Fruit fly (Drosophila melanogaster) whole organism, embryonic: ENCODE results near the gene CG34168.
A peak's percentile ranks its signal among the peaks of the same experiment; 100 is the strongest.

Experiments
- Atf3 ChIP-seq: fragments of 200-800 bp; sonication (Bioruptor generic); optimal IDR thresholded peaks from 3 replicates; lab custom pipeline; 2016; ENCODE audit warnings: missing biosample characterization, missing genetic modification characterization
- Bdp1 ChIP-seq: fragments of 200-800 bp; sonication (Bioruptor generic); optimal IDR thresholded peaks from 3 replicates; lab custom pipeline; 2016; ENCODE audit warnings: missing biosample characterization, missing genetic modification characterization
- Bgb ChIP-seq: fragments of 200-800 bp; sonication (Bioruptor generic); IDR thresholded peaks from 2 replicates; pipeline ENCODE4 v1.3.6; 2022; ENCODE audit warnings: missing biosample characterization, missing genetic modification characterization; ENCODE audit not compliant: partially characterized antibody
- CG10565 ChIP-seq: fragments of 200-800 bp; sonication (Bioruptor generic); optimal IDR thresholded peaks from 3 replicates; lab custom pipeline; 2016; ENCODE audit warnings: missing biosample characterization, mild to moderate bottlenecking, missing genetic modification characterization
- CG10959 ChIP-seq: fragments of 200-800 bp; sonication (Bioruptor generic); IDR thresholded peaks from 2 replicates; pipeline ENCODE4 v1.3.6; 2022; ENCODE audit warnings: missing biosample characterization, missing genetic modification characterization
- CG10979 ChIP-seq: fragments of 200-800 bp; sonication (Bioruptor generic); optimal IDR thresholded peaks from 2 replicates; lab custom pipeline; 2018; ENCODE audit warnings: missing biosample characterization, mild to moderate bottlenecking, missing genetic modification characterization, moderate library complexity
- CG11085 ChIP-seq: fragments of 200-800 bp; sonication (Bioruptor generic); IDR thresholded peaks from 2 replicates; pipeline ENCODE4 v1.3.6; 2022; ENCODE audit warnings: missing biosample characterization, missing genetic modification characterization
- CG11247 ChIP-seq: fragments of 200-800 bp; sonication (Bioruptor generic); IDR thresholded peaks from 2 replicates; pipeline ENCODE4 v1.3.6; 2022; ENCODE audit warnings: missing biosample characterization, missing genetic modification characterization
- CG11696 ChIP-seq: fragments of 200-800 bp; sonication (Bioruptor generic); IDR thresholded peaks from 2 replicates; pipeline ENCODE4 v1.3.6; 2022; ENCODE audit warnings: missing biosample characterization, missing genetic modification characterization
- CG12155 ChIP-seq: fragments of 200-800 bp; sonication (Bioruptor generic); optimal IDR thresholded peaks from 3 replicates; lab custom pipeline; 2016; ENCODE audit warnings: missing biosample characterization, missing genetic modification characterization
- CG12236 ChIP-seq: fragments of 200-800 bp; sonication (Bioruptor generic); optimal IDR thresholded peaks from 2 replicates; lab custom pipeline; 2016; ENCODE audit warnings: missing biosample characterization, missing genetic modification characterization
- CG1233 ChIP-seq: fragments of 200-800 bp; sonication (Bioruptor generic); optimal IDR thresholded peaks from 4 replicates; lab custom pipeline; 2018; ENCODE audit warnings: missing biosample characterization, mild to moderate bottlenecking, missing genetic modification characterization
- CG15479 ChIP-seq: fragments of 200-800 bp; sonication (Bioruptor generic); optimal IDR thresholded peaks from 3 replicates; lab custom pipeline; 2019; ENCODE audit warnings: missing biosample characterization, mild to moderate bottlenecking, missing genetic modification characterization, moderate library complexity
- CG16779 ChIP-seq: fragments of 200-800 bp; sonication (Bioruptor generic); IDR thresholded peaks from 2 replicates; pipeline ENCODE4 v1.3.6; 2022; ENCODE audit warnings: missing biosample characterization, missing genetic modification characterization
- CG1832 ChIP-seq: fragments of 200-800 bp; sonication (Bioruptor generic); optimal IDR thresholded peaks from 2 replicates; lab custom pipeline; 2017; ENCODE audit warnings: missing biosample characterization, mild to moderate bottlenecking, missing genetic modification characterization, inconsistent platforms
- CG18599 ChIP-seq: fragments of 200-800 bp; sonication (Bioruptor generic); optimal IDR thresholded peaks from 3 replicates; lab custom pipeline; 2017; ENCODE audit warnings: missing biosample characterization, missing genetic modification characterization, mild to moderate bottlenecking, moderate library complexity, missing genetic modification reagents
- CG5953 ChIP-seq: fragments of 200-800 bp; sonication (Bioruptor generic); IDR thresholded peaks from 2 replicates; pipeline ENCODE4 v1.3.6; 2022; ENCODE audit warnings: missing biosample characterization, missing genetic modification characterization
- CG6254 ChIP-seq: fragments of 200-800 bp; sonication (Bioruptor generic); optimal IDR thresholded peaks from 3 replicates; lab custom pipeline; 2017; ENCODE audit warnings: mild to moderate bottlenecking, missing biosample characterization, missing genetic modification reagents, missing genetic modification characterization
- CG6854 ChIP-seq: fragments of 200-800 bp; sonication (Bioruptor generic); optimal IDR thresholded peaks from 3 replicates; lab custom pipeline; 2017; ENCODE audit warnings: missing biosample characterization, mild to moderate bottlenecking, missing genetic modification characterization
- CG8924 ChIP-seq: fragments of 200-800 bp; optimal IDR thresholded peaks from 3 replicates; lab custom pipeline; 2019; ENCODE audit warnings: missing biosample characterization, mild to moderate bottlenecking, missing genetic modification characterization, moderate library complexity
- CoRest ChIP-seq: fragments of 200-800 bp; sonication (Bioruptor generic); optimal IDR thresholded peaks from 3 replicates; lab custom pipeline; 2018; ENCODE audit warnings: missing biosample characterization, mild to moderate bottlenecking, missing genetic modification characterization, moderate library complexity
- Dad ChIP-seq: fragments of 200-800 bp; sonication (Bioruptor generic); optimal IDR thresholded peaks from 3 replicates; lab custom pipeline; 2016; ENCODE audit warnings: missing biosample characterization, missing genetic modification characterization
- Hr3 ChIP-seq: fragments of 200-800 bp; sonication (Bioruptor generic); optimal IDR thresholded peaks from 3 replicates; lab custom pipeline; 2016; ENCODE audit warnings: missing biosample characterization, missing genetic modification characterization
- Hsf ChIP-seq: fragments of 200-800 bp; sonication (Bioruptor generic); optimal IDR thresholded peaks from 3 replicates; lab custom pipeline; 2016; ENCODE audit warnings: missing biosample characterization, missing genetic modification characterization
- Kr ChIP-seq: fragments of 200-800 bp; sonication (Bioruptor generic); optimal IDR thresholded peaks from 2 replicates; lab custom pipeline; 2017; ENCODE audit warnings: missing biosample characterization, mild to moderate bottlenecking, missing genetic modification characterization
- Mad ChIP-seq: fragments of 200-800 bp; sonication (Bioruptor generic); optimal IDR thresholded peaks from 2 replicates; lab custom pipeline; 2016; ENCODE audit warnings: missing biosample characterization, missing genetic modification characterization
- Side ChIP-seq: fragments of 200-800 bp; sonication (Bioruptor generic); optimal IDR thresholded peaks from 2 replicates; lab custom pipeline; 2016; ENCODE audit warnings: missing biosample characterization, missing genetic modification characterization
- Spps ChIP-seq: fragments of 200-800 bp; sonication (Bioruptor generic); optimal IDR thresholded peaks from 2 replicates; lab custom pipeline; 2018; ENCODE audit warnings: missing biosample characterization, mild to moderate bottlenecking, missing genetic modification characterization
- ap ChIP-seq: fragments of 200-800 bp; sonication (Bioruptor generic); IDR thresholded peaks from 2 replicates; pipeline ENCODE4 v1.3.6; 2022; ENCODE audit warnings: missing biosample characterization, missing genetic modification characterization
- ase ChIP-seq: fragments of 200-800 bp; sonication (Bioruptor generic); IDR thresholded peaks from 3 replicates; pipeline ENCODE4 v1.3.6; 2022; ENCODE audit warnings: missing biosample characterization, missing genetic modification characterization
- corto ChIP-seq: fragments of 200-800 bp; sonication (Bioruptor generic); optimal IDR thresholded peaks from 2 replicates; lab custom pipeline; 2016; ENCODE audit warnings: missing biosample characterization, mild to moderate bottlenecking, missing genetic modification characterization, moderate library complexity
- dan ChIP-seq: fragments of 200-800 bp; sonication (Bioruptor generic); IDR thresholded peaks from 2 replicates; pipeline ENCODE4 v1.3.6; 2022; ENCODE audit warnings: missing biosample characterization, missing genetic modification characterization
- dm ChIP-seq: fragments of 200-800 bp; sonication (Bioruptor generic); optimal IDR thresholded peaks from 3 replicates; lab custom pipeline; 2016; ENCODE audit warnings: missing biosample characterization, missing genetic modification characterization
- eve ChIP-seq, 2 experiments: fragments of >200 bp; optimal IDR thresholded peaks; 2 replicates each; lab custom pipeline; 2017; ENCODE audit warnings: missing biosample characterization in 2 of 2, missing genetic modification characterization in 2 of 2
- ewg ChIP-seq: fragments of 200-800 bp; sonication (Bioruptor generic); optimal IDR thresholded peaks from 3 replicates; lab custom pipeline; 2017; ENCODE audit warnings: mild to moderate bottlenecking, missing biosample characterization, missing genetic modification reagents, missing genetic modification characterization
- exex ChIP-seq: fragments of 200-800 bp; sonication (Bioruptor generic); optimal IDR thresholded peaks from 4 replicates; lab custom pipeline; 2018; ENCODE audit warnings: missing biosample characterization, mild to moderate bottlenecking, missing genetic modification characterization, moderate library complexity
- gfzf ChIP-seq: fragments of 200-800 bp; sonication (Bioruptor generic); optimal IDR thresholded peaks from 2 replicates; lab custom pipeline; 2016; ENCODE audit warnings: missing biosample characterization, mild to moderate bottlenecking, missing genetic modification characterization, moderate library complexity
- grau ChIP-seq: fragments of 200-800 bp; optimal IDR thresholded peaks from 3 replicates; lab custom pipeline; 2019; ENCODE audit warnings: missing biosample characterization, mild to moderate bottlenecking, missing genetic modification characterization, moderate library complexity
- hb ChIP-seq: fragments of 200-800 bp; sonication (Bioruptor generic); IDR thresholded peaks from 3 replicates; pipeline ENCODE4 v1.3.6; 2022; ENCODE audit warnings: missing biosample characterization, missing genetic modification characterization; ENCODE audit not compliant: partially characterized antibody
- hbn ChIP-seq: fragments of 200-800 bp; sonication (Bioruptor generic); IDR thresholded peaks from 2 replicates; pipeline ENCODE4 v1.3.6; 2022; ENCODE audit warnings: missing biosample characterization, missing genetic modification characterization; ENCODE audit not compliant: partially characterized antibody
- otp ChIP-seq: fragments of 200-800 bp; sonication (Bioruptor generic); IDR thresholded peaks from 3 replicates; pipeline ENCODE4, ENCODE4 v1.3.6; 2022; ENCODE audit warnings: missing biosample characterization, missing genetic modification characterization
- schlank ChIP-seq: fragments of 200-800 bp; sonication (Bioruptor generic); optimal IDR thresholded peaks from 2 replicates; lab custom pipeline; 2018; ENCODE audit warnings: missing biosample characterization, mild to moderate bottlenecking, missing genetic modification characterization
- scrt ChIP-seq: fragments of 200-800 bp; sonication (Bioruptor generic); optimal IDR thresholded peaks from 2 replicates; lab custom pipeline; 2018; ENCODE audit warnings: missing biosample characterization, mild to moderate bottlenecking, missing genetic modification characterization, moderate library complexity
- sqz ChIP-seq: fragments of 200-800 bp; sonication (Bioruptor generic); optimal IDR thresholded peaks from 3 replicates; lab custom pipeline; 2018; ENCODE audit warnings: missing biosample characterization, mild to moderate bottlenecking, missing genetic modification characterization
- stwl ChIP-seq: fragments of 200-800 bp; sonication (Bioruptor generic); optimal IDR thresholded peaks from 3 replicates; lab custom pipeline; 2018; ENCODE audit warnings: missing biosample characterization, mild to moderate bottlenecking, missing genetic modification characterization, moderate library complexity
- toy ChIP-seq: fragments of 200-800 bp; sonication (Bioruptor generic); IDR thresholded peaks from 2 replicates; pipeline ENCODE4 v1.3.6; 2022; ENCODE audit warnings: missing biosample characterization, missing genetic modification characterization
- zen ChIP-seq: fragments of 200-800 bp; sonication (Bioruptor generic); optimal IDR thresholded peaks from 3 replicates; lab custom pipeline; 2018; ENCODE audit warnings: missing biosample characterization, mild to moderate bottlenecking, missing genetic modification characterization, moderate library complexity

The CG34168 gene

dm6 chr2L:16135172-16135571, at the start of gene CG34168:
CG34168 (minus strand) TSS chr2L:16135272.
- TF ChIP-seq CG11085 (GFP tag; lab: Robert Waterston, UW) = no peak
- TF ChIP-seq CG10959 (GFP tag; lab: Robert Waterston, UW) = no peak
- no peak for TF ChIP-seq sqz (GFP tag; lab: Kevin White, UChicago)
- no peak for TF ChIP-seq CG15479
- TF ChIP-seq dan (GFP tag; lab: Robert Waterston, UW) = no peak
- no peak for TF ChIP-seq Side (GFP tag; lab: Kevin White, UChicago)
- TF ChIP-seq Bgb (GFP tag; lab: Robert Waterston, UW) = no peak
- TF ChIP-seq Hsf (GFP tag; lab: Kevin White, UChicago) = no peak
- no peak for TF ChIP-seq CG6254 (GFP tag; lab: Kevin White, UChicago)
- no peak for TF ChIP-seq schlank (tag; lab: Kevin White, UChicago)
- no peak for TF ChIP-seq CG5953 (GFP tag; lab: Robert Waterston, UW)
- no peak for TF ChIP-seq Hr3 (GFP tag; lab: Kevin White, UChicago)
- TF ChIP-seq Spps (tag; lab: Kevin White, UChicago) = no peak

dm6 chr2L:16165531-16165930, 30.5 kb upstream of the CG34168 start, which contains the start of gene Ca-alpha1D:
Ca-alpha1D (plus strand) TSS chr2L:16165831.
- TF ChIP-seq CG11247 (no peak), gfzf (GFP tag; lab: Kevin White, UChicago) (peak; percentile 2), stwl (tag; lab: Kevin White, UChicago) (peak; percentile 35)
- TF ChIP-seq, all 482 proteins: peak for 2

- TF ChIP-seq Mad (GFP tag; lab: Kevin White, UChicago) (no peak), eve (GFP tag; optimal IDR thresholded peaks at IDR 0.05; lab: Kevin White, UChicago) (no peak), hb (GFP tag; lab: Robert Waterston, UW) (no peak), CG8924 (tag; lab: Kevin White, UChicago) (no peak), grau (tag; lab: Kevin White, UChicago) (no peak), CG1233 (GFP tag; lab: Kevin White, UChicago) (no peak), ewg (no peak), ase (GFP tag; lab: Robert Waterston, UW) (no peak), zen (tag; lab: Kevin White, UChicago) (no peak), CG10979 (tag; lab: Kevin White, UChicago) (no peak), CG1832 (GFP tag; lab: Kevin White, UChicago) (no peak), exex (tag; lab: Kevin White, UChicago) (no peak), toy (GFP tag; lab: Robert Waterston, UW) (no peak), ap (GFP tag; lab: Robert Waterston, UW) (no peak), CG11696 (GFP tag; lab: Robert Waterston, UW) (no peak), CG12155 (no peak), CoRest (tag; lab: Kevin White, UChicago) (no peak), CG16779 (GFP tag; lab: Robert Waterston, UW) (no peak), Atf3 (GFP tag; lab: Kevin White, UChicago) (no peak)
These were observed 1.9 kb downstream of the CG34168 start, which contains the start of gene CG4892 for dm6 chr2L:16133208-16133607. CG4892 (plus strand) TSS chr2L:16133508.

dm6 chr2L:16094697-16095096, 40.4 kb downstream of the CG34168 start, which contains the start of gene CG4891:
CG4891 (plus strand) TSS chr2L:16094997.
- TF ChIP-seq otp (GFP tag; lab: Robert Waterston, UW) (no peak), grau (tag; lab: Kevin White, UChicago) (no peak), CG18599 (GFP tag; lab: Kevin White, UChicago) (no peak), CG10565 (GFP tag; lab: Kevin White, UChicago) (no peak), corto (GFP tag; lab: Kevin White, UChicago) (no peak), Dad (GFP tag; lab: Kevin White, UChicago) (no peak), dm (GFP tag; lab: Kevin White, UChicago) (no peak), CG12236 (GFP tag; lab: Kevin White, UChicago) (no peak), Kr (GFP tag; lab: Kevin White, UChicago) (no peak), Bdp1 (no peak), hbn (GFP tag; lab: Robert Waterston, UW) (no peak), scrt (GFP tag; lab: Kevin White, UChicago) (no peak), CG6854 (GFP tag; lab: Kevin White, UChicago) (no peak), Atf3 (GFP tag; lab: Kevin White, UChicago) (no peak)
